Worm (Caenorhabditis elegans): ENCODE data around the gene W02B3.3.

W02B3.3 gene

ce11 chrIII:640198-640803 lies 27.9 kb downstream of the W02B3.3 start, which contains the start of the genes tag-266 and tag-267 (continued):
- no peak for TF ChIP-seq daf-16 (GFP tag; optimal IDR thresholded peaks at IDR 0.05)
- TF ChIP-seq daf-16 (tag; optimal IDR thresholded peaks at IDR 0.05) = peak; percentile 32
- TF ChIP-seq daf-8 (GFP tag; IDR thresholded peaks at IDR 0.05) = no peak
- peak; percentile 43 for TF ChIP-seq dpl-1 (GFP tag; optimal IDR thresholded peaks at IDR 0.05)
- no peak for TF ChIP-seq ces-1 (GFP tag; optimal IDR thresholded peaks at IDR 0.05)
- peak; percentile 44 for TF ChIP-seq nhr-11 (tag; optimal IDR thresholded peaks at IDR 0.05)
- TF ChIP-seq dmd-8 (GFP tag; IDR thresholded peaks at IDR 0.05) = no peak
- TF ChIP-seq hmg-1.1 (GFP tag; IDR thresholded peaks at IDR 0.05) = peak; percentile 55; the same call in 1 of the 2 replicates
- TF ChIP-seq F49E8.2 (tag; optimal IDR thresholded peaks at IDR 0.05; ENCODE audit: borderline replicate concordance) = no peak
- TF ChIP-seq hlh-30 (tag; optimal IDR thresholded peaks at IDR 0.05; ENCODE audit: insufficient read depth) = peak; percentile 57
- peak; percentile 62 for TF ChIP-seq fkh-10 (GFP tag; optimal IDR thresholded peaks at IDR 0.05)
- peak; percentile 63 for TF ChIP-seq aha-1 (tag)
- peak; percentile 76 for TF ChIP-seq rbr-2 (tag; optimal IDR thresholded peaks at IDR 0.05)
- TF ChIP-seq spr-1 (tag; optimal IDR thresholded peaks at IDR 0.05) = peak; percentile 23
- peak in 1 of 2 experiments; percentile 73 for TF ChIP-seq lsy-2 (tag; optimal IDR thresholded peaks at IDR 0.05)
- no peak for TF ChIP-seq unc-62 (GFP tag; optimal IDR thresholded peaks at IDR 0.05 in 1 of 2)
- TF ChIP-seq unc-62 (tag; optimal IDR thresholded peaks at IDR 0.05) = no peak
- TF ChIP-seq hif-1 (tag; optimal IDR thresholded peaks at IDR 0.05) = peak in 1 of 2 experiments; percentile 91
- no peak for TF ChIP-seq nhr-48 (tag; optimal IDR thresholded peaks at IDR 0.05)
- TF ChIP-seq lir-3 (tag; optimal IDR thresholded peaks at IDR 0.05) = peak; percentile 46
- no peak for TF ChIP-seq arid-1 (GFP tag; conservative IDR thresholded peaks at IDR 0.05)
- TF ChIP-seq nhr-77 (tag; optimal IDR thresholded peaks at IDR 0.05) = peak; percentile 91
- TF ChIP-seq nhr-28 (tag; optimal IDR thresholded peaks at IDR 0.05) = peak; percentile 33

ce11 chrIII:638319-638718 lies 29.9 kb downstream of the W02B3.3 start, which contains the start of gene sbds-1:
Gene sbds-1, minus strand, starts transcription at chrIII:638419.
- TF ChIP-seq lin-38 (GFP tag; IDR thresholded peaks at IDR 0.05) (0 out of 2 replicates have a peak, but pooled peaks have one; percentile 7), lin-1 (GFP tag; IDR thresholded peaks at IDR 0.05) (no peak)

- TF ChIP-seq tra-1 (GFP tag; IDR thresholded peaks at IDR 0.05) = no peak
- TF ChIP-seq hmg-1.1 (GFP tag; IDR thresholded peaks at IDR 0.05) = no peak
Measured at ce11 chrIII:636067-636466, 32.2 kb downstream of the W02B3.3 start, which contains the start of gene T19C3.7. Gene T19C3.7, minus strand, starts transcription at chrIII:636167.

ce11 chrIII:634618-635017 lies 33.6 kb downstream of the W02B3.3 start, which contains the start of gene fem-2:
Gene fem-2, minus strand, starts transcription at chrIII:634626.
- TF ChIP-seq hlh-30 (tag; optimal IDR thresholded peaks at IDR 0.05; ENCODE audit: insufficient read depth) (peak; percentile 40), lim-7 (GFP tag; IDR thresholded peaks at IDR 0.05) (no peak), unc-130 (GFP tag; optimal IDR thresholded peaks at IDR 0.05) (no peak), lsy-2 (tag; optimal IDR thresholded peaks at IDR 0.05) (peak in 1 of 2 experiments; percentile 58), dve-1 (tag; optimal IDR thresholded peaks at IDR 0.05; ENCODE audit: insufficient read depth) (peak; percentile 34), hmg-1.1 (GFP tag; IDR thresholded peaks at IDR 0.05) (peak; percentile 33; the same call in 1 of the 2 replicates), mes-2 (tag; optimal IDR thresholded peaks at IDR 0.05; ENCODE audit: poor library complexity, severe bottlenecking) (peak; percentile 61), pha-4 (GFP tag; IDR thresholded peaks at IDR 0.05) (no peak), pha-4 (tag; optimal IDR thresholded peaks at IDR 0.05) (no peak), dpl-1 (GFP tag; optimal IDR thresholded peaks at IDR 0.05) (peak; percentile 22), daf-16 (GFP tag; optimal IDR thresholded peaks at IDR 0.05) (no peak), daf-16 (tag; optimal IDR thresholded peaks at IDR 0.05) (peak; percentile 13), lin-38 (GFP tag; IDR thresholded peaks at IDR 0.05) (peak; percentile 59), egl-27 (tag; optimal IDR thresholded peaks at IDR 0.05) (no peak), ces-1 (GFP tag; optimal IDR thresholded peaks at IDR 0.05) (no peak), mep-1 (tag; optimal IDR thresholded peaks at IDR 0.05) (peak; percentile 30)
